Worm (Caenorhabditis elegans) whole organism, mixed stage, embryonic: Measurements from ENCODE around the gene acl-1.

Experiments
- blmp-1 ChIP-seq: fragments of 150-350 bp; optimal IDR thresholded peaks from 2 replicates; lab custom pipeline; 2014; ENCODE audit warnings: missing biosample characterization, missing genetic modification characterization
- elt-3 ChIP-seq: fragments of 150-350 bp; optimal IDR thresholded peaks from 2 replicates; lab custom pipeline; 2014; ENCODE audit warnings: missing biosample characterization, missing genetic modification characterization
- snpc-4 ChIP-seq: fragments of 150-350 bp; optimal IDR thresholded peaks from 2 replicates; lab custom pipeline; 2014; ENCODE audit warnings: missing biosample characterization, missing genetic modification characterization
- unc-39 ChIP-seq: fragments of 150-350 bp; optimal IDR thresholded peaks from 2 replicates; lab custom pipeline; 2014; ENCODE audit warnings: missing biosample characterization, missing genetic modification characterization

- TF ChIP-seq blmp-1, result no peak
- TF ChIP-seq unc-39, result no peak
- TF ChIP-seq snpc-4, result no peak
- TF ChIP-seq elt-3 (tag; lab: Kevin White, UChicago), result no peak
These were observed 18.1 kb upstream of the acl-1 start for ce11 chrX:15831537-15831936.
